Fruit fly (Drosophila melanogaster) whole organism, embryonic: ENCODE measurements around the gene Alp10.

Experiments used
- Abd-B ChIP-seq: fragments of 200-800 bp; sonication (Bioruptor generic); optimal IDR thresholded peaks from 2 replicates; lab custom pipeline; 2018; ENCODE audit warnings: missing biosample characterization, mild to moderate bottlenecking, missing genetic modification characterization, moderate library complexity
- Bdp1 ChIP-seq: fragments of 200-800 bp; sonication (Bioruptor generic); optimal IDR thresholded peaks from 3 replicates; lab custom pipeline; 2016; ENCODE audit warnings: missing biosample characterization, missing genetic modification characterization
- CG10147 ChIP-seq: fragments of 200-800 bp; sonication (Bioruptor generic); optimal IDR thresholded peaks from 2 replicates; lab custom pipeline; 2019; ENCODE audit warnings: missing biosample characterization, mild to moderate bottlenecking, missing genetic modification characterization, moderate library complexity
- CG10267 ChIP-seq: fragments of 200-800 bp; sonication (Bioruptor generic); optimal IDR thresholded peaks from 2 replicates; lab custom pipeline; 2018; ENCODE audit warnings: missing biosample characterization, mild to moderate bottlenecking, missing genetic modification characterization, moderate library complexity
- CG10462 ChIP-seq: fragments of 200-800 bp; sonication (Bioruptor generic); optimal IDR thresholded peaks from 2 replicates; lab custom pipeline; 2016; ENCODE audit warnings: missing biosample characterization, missing genetic modification characterization
- CG12104 ChIP-seq: fragments of 200-800 bp; sonication (Bioruptor generic); optimal IDR thresholded peaks from 3 replicates; lab custom pipeline; 2016; ENCODE audit warnings: missing biosample characterization, missing genetic modification characterization
- CG12155 ChIP-seq: fragments of 200-800 bp; sonication (Bioruptor generic); optimal IDR thresholded peaks from 3 replicates; lab custom pipeline; 2016; ENCODE audit warnings: missing biosample characterization, missing genetic modification characterization
- CG13296 ChIP-seq: fragments of 200-800 bp; sonication (Bioruptor generic); optimal IDR thresholded peaks from 3 replicates; lab custom pipeline; 2018; ENCODE audit warnings: missing biosample characterization, mild to moderate bottlenecking, missing genetic modification characterization
- CG13624 ChIP-seq: fragments of 200-800 bp; sonication (Bioruptor generic); optimal IDR thresholded peaks from 2 replicates; lab custom pipeline; 2016; ENCODE audit warnings: missing biosample characterization, missing genetic modification characterization
- CG14667 ChIP-seq: fragments of 200-800 bp; sonication (Bioruptor generic); IDR thresholded peaks from 2 replicates; pipeline ENCODE4 v1.3.6; 2022; ENCODE audit warnings: missing biosample characterization, missing genetic modification characterization
- CG15269 ChIP-seq: fragments of 200-800 bp; sonication (Bioruptor generic); optimal IDR thresholded peaks from 2 replicates; lab custom pipeline; 2018; ENCODE audit warnings: missing biosample characterization, mild to moderate bottlenecking, missing genetic modification characterization, moderate library complexity
- CG1602 ChIP-seq: fragments of 200-800 bp; sonication (Bioruptor generic); optimal IDR thresholded peaks from 3 replicates; lab custom pipeline; 2016; ENCODE audit warnings: missing biosample characterization, missing genetic modification characterization
- CG17328 ChIP-seq: fragments of 200-800 bp; sonication (Bioruptor generic); IDR thresholded peaks from 2 replicates; pipeline ENCODE4 v1.3.6; 2022; ENCODE audit warnings: missing biosample characterization, missing genetic modification characterization
- CG17568 ChIP-seq: fragments of 200-800 bp; sonication (Bioruptor generic); optimal IDR thresholded peaks from 2 replicates; lab custom pipeline; 2018; ENCODE audit warnings: missing biosample characterization, mild to moderate bottlenecking, missing genetic modification characterization, moderate library complexity
- CG17829 ChIP-seq: fragments of 200-800 bp; optimal IDR thresholded peaks from 2 replicates; lab custom pipeline; 2019; ENCODE audit warnings: missing biosample characterization, mild to moderate bottlenecking, missing genetic modification characterization, moderate library complexity
- CG18262 ChIP-seq: fragments of 200-800 bp; optimal IDR thresholded peaks from 3 replicates; lab custom pipeline; 2019; ENCODE audit warnings: missing biosample characterization, mild to moderate bottlenecking, missing genetic modification characterization, moderate library complexity
- CG18619 ChIP-seq: fragments of 200-800 bp; sonication (Bioruptor generic); optimal IDR thresholded peaks from 3 replicates; lab custom pipeline; 2017; ENCODE audit warnings: missing biosample characterization, mild to moderate bottlenecking, missing genetic modification characterization
- CG30431 ChIP-seq: fragments of 200-800 bp; sonication (Bioruptor generic); optimal IDR thresholded peaks from 2 replicates; lab custom pipeline; 2017; ENCODE audit warnings: missing biosample characterization, missing genetic modification characterization
- CG31441 ChIP-seq: fragments of 200-800 bp; sonication (Bioruptor generic); IDR thresholded peaks from 2 replicates; pipeline ENCODE4 v1.3.6; 2022; ENCODE audit warnings: missing biosample characterization, missing genetic modification characterization
- CG34422 ChIP-seq: fragments of 200-800 bp; sonication (Bioruptor generic); IDR thresholded peaks from 3 replicates; pipeline ENCODE4 v1.3.6; 2022; ENCODE audit warnings: missing biosample characterization, missing genetic modification characterization
- CG3847 ChIP-seq: fragments of 200-800 bp; sonication (Bioruptor generic); IDR thresholded peaks from 2 replicates; pipeline ENCODE4 v1.3.6; 2022; ENCODE audit warnings: missing biosample characterization, missing genetic modification characterization
- CG43689 ChIP-seq: fragments of 200-800 bp; sonication (Bioruptor generic); IDR thresholded peaks from 2 replicates; pipeline ENCODE4 v1.3.6; 2022; ENCODE audit warnings: missing biosample characterization, missing genetic modification characterization
- CG8924 ChIP-seq: fragments of 200-800 bp; optimal IDR thresholded peaks from 3 replicates; lab custom pipeline; 2019; ENCODE audit warnings: missing biosample characterization, mild to moderate bottlenecking, missing genetic modification characterization, moderate library complexity
- CG9797 ChIP-seq: fragments of 200-800 bp; sonication (Bioruptor generic); optimal IDR thresholded peaks from 3 replicates; lab custom pipeline; 2018; ENCODE audit warnings: missing biosample characterization, mild to moderate bottlenecking, missing genetic modification characterization
- Chrac-16 ChIP-seq: fragments of 200-800 bp; sonication (Bioruptor generic); optimal IDR thresholded peaks from 3 replicates; lab custom pipeline; 2016; ENCODE audit warnings: missing biosample characterization, missing genetic modification characterization
- Eip74EF ChIP-seq, 2 experiments: fragments of 200-800 bp in 1 of 2; fragments of >200 bp in 1 of 2; sonication (Bioruptor generic) in 1 of 2; optimal IDR thresholded peaks; 2 replicates each; lab custom pipeline; 2017 to 2019; ENCODE audit warnings: missing biosample characterization in 2 of 2, missing genetic modification characterization in 2 of 2, mild to moderate bottlenecking in 1 of 2, moderate library complexity in 1 of 2
- Gug ChIP-seq: fragments of 200-800 bp; sonication (Bioruptor generic); IDR thresholded peaks from 4 replicates; pipeline ENCODE4 v1.3.6; 2022; ENCODE audit warnings: missing biosample characterization, missing genetic modification characterization
- H2.0 ChIP-seq: fragments of 200-800 bp; sonication (Bioruptor generic); IDR thresholded peaks from 2 replicates; pipeline ENCODE4 v1.3.6; 2022; ENCODE audit warnings: missing biosample characterization, missing genetic modification characterization
- Lhr ChIP-seq: fragments of 200-800 bp; sonication (Bioruptor generic); optimal IDR thresholded peaks from 3 replicates; lab custom pipeline; 2017; ENCODE audit warnings: mild to moderate bottlenecking, missing biosample characterization, missing genetic modification reagents, missing genetic modification characterization
- Mrtf ChIP-seq: fragments of 200-800 bp; sonication (Bioruptor generic); IDR thresholded peaks from 3 replicates; pipeline ENCODE4 v1.3.6; 2022; ENCODE audit warnings: missing biosample characterization, missing genetic modification characterization
- Myb ChIP-seq: fragments of 200-800 bp; sonication (Bioruptor generic); optimal IDR thresholded peaks from 2 replicates; lab custom pipeline; 2016; ENCODE audit warnings: missing biosample characterization, missing genetic modification characterization
- Pdp1 ChIP-seq, 2 experiments: fragments of 200-800 bp; sonication (Bioruptor generic); optimal IDR thresholded peaks; 3 replicates each; lab custom pipeline; 2016; ENCODE audit warnings: missing biosample characterization in 2 of 2, missing genetic modification characterization in 2 of 2, mild to moderate bottlenecking in 1 of 2, moderate library complexity in 1 of 2
- Ravus ChIP-seq: fragments of 200-800 bp; sonication (Bioruptor generic); IDR thresholded peaks from 2 replicates; pipeline ENCODE4 v1.3.6; 2022; ENCODE audit warnings: missing biosample characterization, missing genetic modification characterization
- Sox100B ChIP-seq: fragments of 200-800 bp; sonication (Bioruptor generic); optimal IDR thresholded peaks from 3 replicates; lab custom pipeline; 2018; ENCODE audit warnings: missing biosample characterization, mild to moderate bottlenecking, missing genetic modification characterization
- al ChIP-seq: fragments of 200-800 bp; sonication (Bioruptor generic); IDR thresholded peaks from 2 replicates; pipeline ENCODE4 v1.3.6; 2022; ENCODE audit warnings: missing biosample characterization, missing genetic modification characterization
- dimm ChIP-seq: fragments of 200-800 bp; sonication (Bioruptor generic); IDR thresholded peaks from 2 replicates; pipeline ENCODE4 v1.3.6; 2022; ENCODE audit warnings: missing biosample characterization, missing genetic modification characterization
- esg ChIP-seq: fragments of 200-800 bp; sonication (Bioruptor generic); conservative IDR thresholded peaks from 2 replicates; pipeline ENCODE4 v1.3.6; 2022; ENCODE audit warnings: missing biosample characterization, missing genetic modification characterization
- ftz-f1 ChIP-seq: fragments of 200-800 bp; sonication (Bioruptor generic); optimal IDR thresholded peaks from 2 replicates; lab custom pipeline; 2016; ENCODE audit warnings: missing biosample characterization, missing genetic modification characterization
- gem ChIP-seq: fragments of 200-800 bp; sonication (Bioruptor generic); optimal IDR thresholded peaks from 2 replicates; lab custom pipeline; 2019; ENCODE audit warnings: missing biosample characterization, mild to moderate bottlenecking, missing genetic modification characterization, moderate library complexity
- grau ChIP-seq: fragments of 200-800 bp; optimal IDR thresholded peaks from 3 replicates; lab custom pipeline; 2019; ENCODE audit warnings: missing biosample characterization, mild to moderate bottlenecking, missing genetic modification characterization, moderate library complexity
- knrl ChIP-seq: fragments of 200-800 bp; sonication (Bioruptor generic); IDR thresholded peaks from 3 replicates; pipeline ENCODE4 v1.3.6; 2022; ENCODE audit warnings: missing biosample characterization, missing genetic modification characterization; ENCODE audit not compliant: partially characterized antibody
- luna ChIP-seq: fragments of 200-800 bp; sonication (Bioruptor generic); optimal IDR thresholded peaks from 2 replicates; lab custom pipeline; 2016; ENCODE audit warnings: missing biosample characterization, missing genetic modification characterization
- nerfin-1 ChIP-seq: fragments of 200-800 bp; sonication (Bioruptor generic); optimal IDR thresholded peaks from 3 replicates; lab custom pipeline; 2019; ENCODE audit warnings: missing biosample characterization, mild to moderate bottlenecking, missing genetic modification characterization, moderate library complexity
- onecut ChIP-seq: fragments of 200-800 bp; sonication (Bioruptor generic); IDR thresholded peaks from 2 replicates; pipeline ENCODE4 v1.3.6; 2022; ENCODE audit warnings: missing biosample characterization, missing genetic modification characterization
- ranshi ChIP-seq: fragments of 200-800 bp; sonication (Bioruptor generic); IDR thresholded peaks from 2 replicates; pipeline ENCODE4 v1.3.6; 2022; ENCODE audit warnings: missing biosample characterization, missing genetic modification characterization
- run ChIP-seq: fragments of 200-800 bp; sonication (Bioruptor generic); optimal IDR thresholded peaks from 3 replicates; lab custom pipeline; 2018; ENCODE audit warnings: missing biosample characterization, mild to moderate bottlenecking, missing genetic modification characterization
- sd ChIP-seq: fragments of 200-800 bp; sonication (Bioruptor generic); optimal IDR thresholded peaks from 3 replicates; lab custom pipeline; 2018; ENCODE audit warnings: missing biosample characterization, mild to moderate bottlenecking, missing genetic modification characterization, moderate library complexity
- stc ChIP-seq: fragments of 200-800 bp; sonication (Bioruptor generic); IDR thresholded peaks from 2 replicates; pipeline ENCODE4 v1.3.6; 2022; ENCODE audit warnings: missing biosample characterization, missing genetic modification characterization
- ttk ChIP-seq: fragments of 200-800 bp; sonication (Bioruptor generic); IDR thresholded peaks from 2 replicates; pipeline ENCODE4 v2.1.2; 2022; ENCODE audit warnings: missing biosample characterization, missing genetic modification characterization
- zf30C ChIP-seq: fragments of 200-800 bp; sonication (Bioruptor generic); optimal IDR thresholded peaks from 3 replicates; lab custom pipeline; 2018; ENCODE audit warnings: missing biosample characterization, mild to moderate bottlenecking, missing genetic modification characterization
- zfh1 ChIP-seq: fragments of 200-800 bp; sonication (Bioruptor generic); IDR thresholded peaks from 3 replicates; pipeline ENCODE4 v1.3.6; 2022; ENCODE audit warnings: missing biosample characterization, missing genetic modification characterization

Alp10 gene

dm6 chr3L:5554377-5554776 lies 40.7 kb downstream of the Alp10 start (continued):
- no peak for TF ChIP-seq CG17829 (tag; lab: Kevin White, UChicago)
- peak; percentile 47 for TF ChIP-seq CG12155
- TF ChIP-seq dimm (GFP tag; lab: Robert Waterston, UW), result no peak
- no peak for TF ChIP-seq CG17328 (GFP tag; lab: Robert Waterston, UW)
- TF ChIP-seq CG9797 (GFP tag; lab: Kevin White, UChicago), result no peak
- TF ChIP-seq nerfin-1, result no peak
- peak; percentile 19 for TF ChIP-seq CG18619 (GFP tag; lab: Kevin White, UChicago)
- peak; percentile 40 for TF ChIP-seq CG8924 (tag; lab: Kevin White, UChicago)
- peak; percentile 63 for TF ChIP-seq grau (tag; lab: Kevin White, UChicago)
- TF ChIP-seq ftz-f1 (GFP tag; lab: Kevin White, UChicago), result no peak
- TF ChIP-seq al, result peak; percentile 82
- TF ChIP-seq Gug (GFP tag; lab: Robert Waterston, UW), result peak; percentile 57; the same call in 1 of the 4 replicates
- TF ChIP-seq Mrtf (GFP tag; lab: Robert Waterston, UW), result peak; percentile 65; the same call in 1 of the 3 replicates
- TF ChIP-seq CG12104 (GFP tag; lab: Kevin White, UChicago), result no peak
- peak; percentile 20; the same call in 1 of the 2 replicates for TF ChIP-seq Ravus (GFP tag; lab: Robert Waterston, UW)
- no peak for TF ChIP-seq CG13624 (GFP tag; lab: Kevin White, UChicago)
- TF ChIP-seq luna, result no peak
- no peak for TF ChIP-seq CG10462 (GFP tag; lab: Kevin White, UChicago)
- TF ChIP-seq CG43689, result 0 out of 2 replicates have a peak, but pooled peaks have one; percentile 28
- no peak for TF ChIP-seq zf30C
- peak; percentile 61 for TF ChIP-seq CG13296 (GFP tag; lab: Kevin White, UChicago)
- 0 out of 2 replicates have a peak, but pooled peaks have one; percentile 8 for TF ChIP-seq onecut (GFP tag; lab: Robert Waterston, UW)
- TF ChIP-seq ranshi (GFP tag; lab: Robert Waterston, UW), result peak; percentile 62; the same call in 1 of the 2 replicates
- TF ChIP-seq CG15269, result peak; percentile 82
- peak in 1 of 2 experiments; percentile 3 for TF ChIP-seq Pdp1 (GFP tag; optimal IDR thresholded peaks at IDR 0.05; lab: Kevin White, UChicago)
- TF ChIP-seq CG14667, result peak; percentile 71
- peak; percentile 46 for TF ChIP-seq Chrac-16 (GFP tag; lab: Kevin White, UChicago)
- TF ChIP-seq CG18262 (tag; lab: Kevin White, UChicago), result peak; percentile 35
- TF ChIP-seq knrl (GFP tag; lab: Robert Waterston, UW), result no peak
- TF ChIP-seq CG17568, result no peak
- peak; percentile 61 for TF ChIP-seq esg (GFP tag; lab: Robert Waterston, UW)
- TF ChIP-seq sd (tag; lab: Kevin White, UChicago), result peak; percentile 46
- no peak for TF ChIP-seq Eip74EF (GFP tag; optimal IDR thresholded peaks at IDR 0.05; lab: Kevin White, UChicago)
- no peak for TF ChIP-seq stc (GFP tag; lab: Robert Waterston, UW)
- peak; percentile 72 for TF ChIP-seq CG34422 (GFP tag; lab: Robert Waterston, UW)
- peak; percentile 60 for TF ChIP-seq CG10147 (GFP tag; lab: Kevin White, UChicago)
- TF ChIP-seq zfh1 (GFP tag; lab: Robert Waterston, UW), result 0 out of 3 replicates have a peak, but pooled peaks have one; percentile 62
- TF ChIP-seq Lhr, result no peak
- TF ChIP-seq Myb, result no peak
- peak; percentile 31 for TF ChIP-seq CG10267 (tag; lab: Kevin White, UChicago)
- peak; percentile 32; the same call in 1 of the 2 replicates for TF ChIP-seq CG3847 (GFP tag; lab: Robert Waterston, UW)
- peak; percentile 9 for TF ChIP-seq CG1602 (GFP tag; lab: Kevin White, UChicago)
- peak; percentile 73 for TF ChIP-seq gem (tag; lab: Kevin White, UChicago)
- TF ChIP-seq Sox100B (GFP tag; lab: Kevin White, UChicago), result peak; percentile 15
- TF ChIP-seq CG31441 (GFP tag; lab: Robert Waterston, UW), result peak; percentile 24; the same call in 1 of the 2 replicates
- TF ChIP-seq run (tag; lab: Kevin White, UChicago), result no peak
- peak; percentile 2 for TF ChIP-seq CG30431
- peak; percentile 49; the same call in 1 of the 2 replicates for TF ChIP-seq ttk
- peak; percentile 65 for TF ChIP-seq Abd-B (GFP tag; lab: Kevin White, UChicago)
- TF ChIP-seq H2.0, result peak; percentile 65
- no peak for TF ChIP-seq Bdp1 (GFP tag; lab: Kevin White, UChicago)
